Fruit fly (Drosophila melanogaster): ENCODE measurements around the gene Sfxn1-3.
A peak's percentile ranks its signal among the peaks of the same experiment; 100 is the strongest.

- peak; percentile 17; the same call in 1 of the 2 replicates for TF ChIP-seq chm (GFP tag; IDR thresholded peaks at IDR 0.05)
- no peak for TF ChIP-seq HLHmδ (GFP tag; optimal IDR thresholded peaks at IDR 0.05)
- peak in 1 of 2 experiments; percentile 49 for TF ChIP-seq crp (GFP tag; optimal IDR thresholded peaks at IDR 0.05)
- peak; percentile 95 for TF ChIP-seq lab (GFP tag; optimal IDR thresholded peaks at IDR 0.05)
- TF ChIP-seq twi (tag; optimal IDR thresholded peaks at IDR 0.05), result peak; percentile 57
- peak; percentile 84 for TF ChIP-seq CG10979 (tag; optimal IDR thresholded peaks at IDR 0.05)
- peak; percentile 85 for TF ChIP-seq wor (GFP tag; IDR thresholded peaks at IDR 0.05)
- TF ChIP-seq YL-1 (GFP tag; optimal IDR thresholded peaks at IDR 0.05), result no peak
- TF ChIP-seq CG17612 (GFP tag; IDR thresholded peaks at IDR 0.05), result peak; percentile 48; the same call in 1 of the 2 replicates
- TF ChIP-seq mld (GFP tag; IDR thresholded peaks at IDR 0.05; ENCODE audit: partially characterized antibody), result no peak
Measured at dm6 chr3R:4394654-4395581, 16.5 kb downstream of the Sfxn1-3 start.
